Fruit fly (Drosophila melanogaster) whole organism, embryonic: ENCODE measurements around the gene zuc.

Experiments
- Adf1 ChIP-seq: fragments of 200-800 bp; sonication (Bioruptor generic); IDR thresholded peaks from 2 replicates; pipeline ENCODE4 v1.3.6; 2022; ENCODE audit warnings: missing biosample characterization, missing genetic modification characterization
- B-H2 ChIP-seq: fragments of 200-800 bp; sonication (Bioruptor generic); optimal IDR thresholded peaks from 2 replicates; lab custom pipeline; 2018; ENCODE audit warnings: missing biosample characterization, mild to moderate bottlenecking, missing genetic modification characterization
- CG10366 ChIP-seq: fragments of 200-800 bp; sonication (Bioruptor generic); IDR thresholded peaks from 2 replicates; pipeline ENCODE4 v1.3.6; 2022; ENCODE audit warnings: missing biosample characterization, missing genetic modification characterization
- CG10431 ChIP-seq: fragments of 200-800 bp; sonication (Bioruptor generic); optimal IDR thresholded peaks from 3 replicates; lab custom pipeline; 2018; ENCODE audit warnings: missing biosample characterization, mild to moderate bottlenecking, missing genetic modification characterization
- CG11085 ChIP-seq: fragments of 200-800 bp; sonication (Bioruptor generic); IDR thresholded peaks from 2 replicates; pipeline ENCODE4 v1.3.6; 2022; ENCODE audit warnings: missing biosample characterization, missing genetic modification characterization
- CG13894 ChIP-seq: fragments of 200-800 bp; sonication (Bioruptor generic); optimal IDR thresholded peaks from 3 replicates; lab custom pipeline; 2018; ENCODE audit warnings: missing biosample characterization, mild to moderate bottlenecking, missing genetic modification characterization, moderate library complexity
- CG14014 ChIP-seq: fragments of 200-800 bp; sonication (Bioruptor generic); IDR thresholded peaks from 2 replicates; pipeline ENCODE4 v1.3.6; 2022; ENCODE audit warnings: missing biosample characterization, missing genetic modification characterization
- CG14050 ChIP-seq: fragments of 200-800 bp; sonication (Bioruptor generic); IDR thresholded peaks from 3 replicates; pipeline ENCODE4 v1.3.6; 2022; ENCODE audit warnings: missing biosample characterization, missing genetic modification characterization
- CG14965 ChIP-seq: fragments of 200-800 bp; sonication (Bioruptor generic); optimal IDR thresholded peaks from 2 replicates; lab custom pipeline; 2016; ENCODE audit warnings: missing biosample characterization, missing genetic modification characterization, borderline replicate concordance
- CG15479 ChIP-seq: fragments of 200-800 bp; sonication (Bioruptor generic); optimal IDR thresholded peaks from 3 replicates; lab custom pipeline; 2019; ENCODE audit warnings: missing biosample characterization, mild to moderate bottlenecking, missing genetic modification characterization, moderate library complexity
- CG15514 ChIP-seq: fragments of 200-800 bp; sonication (Bioruptor generic); optimal IDR thresholded peaks from 3 replicates; lab custom pipeline; 2017; ENCODE audit warnings: missing biosample characterization, missing genetic modification characterization, mild to moderate bottlenecking, moderate library complexity, missing genetic modification reagents
- CG18262 ChIP-seq: fragments of 200-800 bp; optimal IDR thresholded peaks from 3 replicates; lab custom pipeline; 2019; ENCODE audit warnings: missing biosample characterization, mild to moderate bottlenecking, missing genetic modification characterization, moderate library complexity
- CG1832 ChIP-seq: fragments of 200-800 bp; sonication (Bioruptor generic); optimal IDR thresholded peaks from 2 replicates; lab custom pipeline; 2017; ENCODE audit warnings: missing biosample characterization, mild to moderate bottlenecking, missing genetic modification characterization, inconsistent platforms
- CG2199 ChIP-seq: fragments of 200-800 bp; sonication (Bioruptor generic); IDR thresholded peaks from 3 replicates; pipeline ENCODE4 v1.3.6; 2022; ENCODE audit warnings: missing biosample characterization, missing genetic modification characterization
- CG2712 ChIP-seq: fragments of 200-800 bp; optimal IDR thresholded peaks from 3 replicates; lab custom pipeline; 2019; ENCODE audit warnings: missing biosample characterization, mild to moderate bottlenecking, missing genetic modification characterization, moderate library complexity
- CG30431 ChIP-seq: fragments of 200-800 bp; sonication (Bioruptor generic); optimal IDR thresholded peaks from 2 replicates; lab custom pipeline; 2017; ENCODE audit warnings: missing biosample characterization, missing genetic modification characterization
- CG31224 ChIP-seq: fragments of 200-800 bp; sonication (Bioruptor generic); IDR thresholded peaks from 2 replicates; pipeline ENCODE4 v1.3.6; 2022; ENCODE audit warnings: missing biosample characterization, missing genetic modification characterization
- CG4360 ChIP-seq: fragments of 200-800 bp; sonication (Bioruptor generic); IDR thresholded peaks from 2 replicates; pipeline ENCODE4 v1.3.6; 2022; ENCODE audit warnings: missing biosample characterization, missing genetic modification characterization
- CG6765 ChIP-seq: fragments of 200-800 bp; sonication (Bioruptor generic); optimal IDR thresholded peaks from 3 replicates; lab custom pipeline; 2017; ENCODE audit warnings: missing biosample characterization, mild to moderate bottlenecking, missing genetic modification characterization
- CG7963 ChIP-seq: fragments of 200-800 bp; sonication (Bioruptor generic); IDR thresholded peaks from 3 replicates; pipeline ENCODE4 v1.3.6; 2022; ENCODE audit warnings: missing biosample characterization, missing genetic modification characterization; ENCODE audit not compliant: partially characterized antibody
- CG9437 ChIP-seq: fragments of 200-800 bp; sonication (Bioruptor generic); optimal IDR thresholded peaks from 2 replicates; lab custom pipeline; 2018; ENCODE audit warnings: missing biosample characterization, mild to moderate bottlenecking, missing genetic modification characterization
- Dad ChIP-seq: fragments of 200-800 bp; sonication (Bioruptor generic); optimal IDR thresholded peaks from 3 replicates; lab custom pipeline; 2016; ENCODE audit warnings: missing biosample characterization, missing genetic modification characterization
- Fer1 ChIP-seq: fragments of 200-800 bp; sonication (Bioruptor generic); optimal IDR thresholded peaks from 2 replicates; lab custom pipeline; 2017; ENCODE audit warnings: missing biosample characterization, mild to moderate bottlenecking, missing genetic modification characterization
- GATAe ChIP-seq: fragments of 200-800 bp; sonication (Bioruptor generic); conservative IDR thresholded peaks from 2 replicates; pipeline ENCODE4 v1.3.6; 2022; ENCODE audit warnings: missing biosample characterization, missing genetic modification characterization
- HLHmδ ChIP-seq: fragments of 200-800 bp; sonication (Bioruptor generic); optimal IDR thresholded peaks from 2 replicates; lab custom pipeline; 2018; ENCODE audit warnings: missing biosample characterization, mild to moderate bottlenecking, missing genetic modification characterization, moderate library complexity
- Kr ChIP-seq: fragments of 200-800 bp; sonication (Bioruptor generic); optimal IDR thresholded peaks from 2 replicates; lab custom pipeline; 2017; ENCODE audit warnings: missing biosample characterization, mild to moderate bottlenecking, missing genetic modification characterization
- Mad ChIP-seq: fragments of 200-800 bp; sonication (Bioruptor generic); optimal IDR thresholded peaks from 2 replicates; lab custom pipeline; 2016; ENCODE audit warnings: missing biosample characterization, missing genetic modification characterization
- Mrtf ChIP-seq: fragments of 200-800 bp; sonication (Bioruptor generic); IDR thresholded peaks from 3 replicates; pipeline ENCODE4 v1.3.6; 2022; ENCODE audit warnings: missing biosample characterization, missing genetic modification characterization
- Side ChIP-seq: fragments of 200-800 bp; sonication (Bioruptor generic); optimal IDR thresholded peaks from 2 replicates; lab custom pipeline; 2016; ENCODE audit warnings: missing biosample characterization, missing genetic modification characterization
- Xrp1 ChIP-seq: fragments of 200-800 bp; sonication (Bioruptor generic); IDR thresholded peaks from 2 replicates; pipeline ENCODE4 v1.3.6; 2022; ENCODE audit warnings: missing biosample characterization, missing genetic modification characterization
- cad ChIP-seq: fragments of >200 bp; optimal IDR thresholded peaks from 2 replicates; lab custom pipeline; 2017; ENCODE audit warnings: missing biosample characterization, missing genetic modification characterization
- cg ChIP-seq: fragments of 200-800 bp; sonication (Bioruptor generic); optimal IDR thresholded peaks from 3 replicates; lab custom pipeline; 2019; ENCODE audit warnings: missing biosample characterization, mild to moderate bottlenecking, missing genetic modification characterization, moderate library complexity
- chinmo ChIP-seq: fragments of 200-800 bp; sonication (Bioruptor generic); IDR thresholded peaks from 4 replicates; pipeline ENCODE4 v1.3.6; 2022; ENCODE audit warnings: missing biosample characterization, missing genetic modification characterization; ENCODE audit not compliant: partially characterized antibody
- gcm ChIP-seq: fragments of 200-800 bp; sonication (Bioruptor generic); optimal IDR thresholded peaks from 2 replicates; lab custom pipeline; 2019; ENCODE audit warnings: missing biosample characterization, mild to moderate bottlenecking, missing genetic modification characterization, moderate library complexity
- grn ChIP-seq: fragments of 200-800 bp; sonication (Bioruptor generic); optimal IDR thresholded peaks from 3 replicates; lab custom pipeline; 2017; ENCODE audit warnings: missing biosample characterization, missing genetic modification characterization
- odd ChIP-seq: fragments of 200-800 bp; sonication (Bioruptor generic); optimal IDR thresholded peaks from 2 replicates; lab custom pipeline; 2017; ENCODE audit warnings: missing biosample characterization, mild to moderate bottlenecking, missing genetic modification characterization
- otp ChIP-seq: fragments of 200-800 bp; sonication (Bioruptor generic); IDR thresholded peaks from 3 replicates; pipeline ENCODE4, ENCODE4 v1.3.6; 2022; ENCODE audit warnings: missing biosample characterization, missing genetic modification characterization
- pros ChIP-seq: fragments of 200-800 bp; sonication (Bioruptor generic); optimal IDR thresholded peaks from 3 replicates; lab custom pipeline; 2019; ENCODE audit warnings: missing biosample characterization, mild to moderate bottlenecking, missing genetic modification characterization, moderate library complexity
- run ChIP-seq: fragments of 200-800 bp; sonication (Bioruptor generic); optimal IDR thresholded peaks from 3 replicates; lab custom pipeline; 2018; ENCODE audit warnings: missing biosample characterization, mild to moderate bottlenecking, missing genetic modification characterization
- sens ChIP-seq: fragments of 200-800 bp; sonication (Bioruptor generic); peaks from one replicate; lab custom pipeline; 2016; ENCODE audit warnings: missing biosample characterization, missing genetic modification characterization
- stwl ChIP-seq: fragments of 200-800 bp; sonication (Bioruptor generic); optimal IDR thresholded peaks from 3 replicates; lab custom pipeline; 2018; ENCODE audit warnings: missing biosample characterization, mild to moderate bottlenecking, missing genetic modification characterization, moderate library complexity
- trh ChIP-seq: fragments of 200-800 bp; sonication (Bioruptor generic); optimal IDR thresholded peaks from 2 replicates; lab custom pipeline; 2016; ENCODE audit warnings: missing biosample characterization, missing genetic modification characterization
- zen ChIP-seq: fragments of 200-800 bp; sonication (Bioruptor generic); optimal IDR thresholded peaks from 3 replicates; lab custom pipeline; 2018; ENCODE audit warnings: missing biosample characterization, mild to moderate bottlenecking, missing genetic modification characterization, moderate library complexity

zuc gene

DNA sequence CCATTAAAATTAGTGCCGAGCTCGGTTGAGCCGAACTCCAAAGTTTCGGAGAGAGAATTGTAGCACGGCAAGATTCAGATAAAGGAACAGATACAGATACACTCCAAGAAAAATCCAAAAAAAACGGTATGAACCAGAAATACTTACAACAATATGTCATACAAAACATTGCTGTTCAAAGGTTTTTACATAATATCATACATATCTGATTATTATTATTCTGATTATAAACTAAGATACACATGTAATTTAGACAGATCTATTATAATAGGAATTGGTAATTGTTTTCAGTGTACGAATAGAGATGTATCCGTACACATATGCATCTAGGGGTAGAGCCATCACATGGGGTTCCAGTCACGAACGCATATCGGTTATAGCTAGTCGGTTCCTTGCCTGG, 9.6 kb downstream of the zuc start (continued):
- TF ChIP-seq Xrp1 = peak; percentile 23; the same call in 1 of the 2 replicates

DNA sequence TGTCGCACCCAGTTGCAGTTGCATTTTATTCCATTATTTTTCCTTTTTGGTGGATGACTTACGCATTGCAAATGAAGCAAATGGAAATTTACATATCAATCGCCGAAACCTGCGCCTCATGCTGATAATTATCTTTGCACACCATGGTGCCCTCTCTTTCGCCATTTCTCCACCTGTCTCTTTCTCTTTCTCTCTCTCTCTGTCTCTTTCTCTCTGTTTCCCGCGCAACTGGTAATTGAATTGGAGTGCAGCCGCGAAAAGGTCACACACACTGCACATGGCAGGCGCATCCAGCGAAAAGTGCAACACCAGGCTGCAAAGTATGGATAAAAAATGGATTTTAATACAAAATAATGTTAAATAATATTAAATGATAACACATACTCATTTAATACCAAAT, 12.0 kb downstream of the zuc start:
- TF ChIP-seq zen (tag; lab: Kevin White, UChicago) = peak; percentile 53
- peak; percentile 75 for TF ChIP-seq sens
- TF ChIP-seq CG15479 (GFP tag; lab: Kevin White, UChicago) = peak; percentile 28
- TF ChIP-seq CG1832 = peak; percentile 7
- no peak for TF ChIP-seq HLHmδ (GFP tag; lab: Kevin White, UChicago)

DNA sequence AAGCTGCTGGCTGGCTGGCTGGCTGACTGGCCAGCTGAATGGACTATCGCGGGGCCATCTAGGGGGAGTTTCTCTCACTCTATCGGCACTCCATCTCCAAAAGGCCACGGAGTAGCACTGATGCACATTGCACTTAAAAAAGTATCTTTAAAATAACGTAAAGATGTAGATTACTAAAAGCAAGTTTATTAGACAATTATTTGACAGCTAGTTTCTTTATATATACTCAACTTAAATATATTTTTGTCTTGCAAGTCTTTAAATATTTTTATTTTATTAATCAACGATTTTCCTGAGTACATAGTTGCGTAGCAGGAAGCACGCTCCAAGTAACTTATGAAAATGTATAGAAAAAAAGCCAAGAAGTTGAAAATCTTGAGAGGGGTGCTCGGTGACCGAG, 12.7 kb downstream of the zuc start:
- TF ChIP-seq Mad (GFP tag; lab: Kevin White, UChicago) = no peak
- TF ChIP-seq trh (GFP tag; lab: Kevin White, UChicago) = no peak
- no peak for TF ChIP-seq Xrp1
- TF ChIP-seq Dad = no peak
- no peak for TF ChIP-seq cg (GFP tag; lab: Kevin White, UChicago)

DNA sequence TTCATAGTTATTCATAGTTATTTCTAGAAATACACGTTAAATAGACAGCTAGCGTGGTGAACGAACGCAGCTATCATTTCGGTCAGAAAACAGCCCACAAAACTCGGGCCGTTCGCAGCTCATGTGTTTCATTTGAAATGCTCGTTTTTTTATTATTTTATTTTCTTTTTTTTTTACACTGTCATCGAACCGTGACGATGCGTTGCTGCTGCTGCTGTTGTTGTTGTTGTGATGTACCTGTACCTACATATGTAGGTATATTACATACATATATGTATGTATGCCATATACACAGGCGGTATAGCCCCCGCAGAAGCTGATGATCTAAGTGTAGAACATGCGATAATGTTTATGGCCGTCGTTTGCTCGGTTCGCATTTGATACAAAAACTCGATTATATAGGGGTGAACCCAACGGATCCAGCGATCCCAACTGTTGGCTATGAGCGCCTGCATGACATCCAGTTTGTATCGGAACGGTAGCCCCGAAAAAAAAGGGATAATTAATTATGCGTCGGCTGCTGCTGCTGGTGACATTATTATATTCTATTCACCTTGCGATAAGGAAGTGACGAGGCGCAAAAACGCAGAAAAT, 16.4 kb downstream of the zuc start:
- TF ChIP-seq CG30431 (GFP tag; lab: Kevin White, UChicago) (no peak), otp (GFP tag; lab: Robert Waterston, UW) (no peak), CG14965 (no peak), cad (GFP tag; lab: Kevin White, UChicago) (peak; percentile 31), odd (GFP tag; lab: Kevin White, UChicago) (peak; percentile 23), CG2199 (GFP tag; lab: Robert Waterston, UW) (peak; percentile 91), B-H2 (GFP tag; lab: Kevin White, UChicago) (peak; percentile 5), CG13894 (tag; lab: Kevin White, UChicago) (peak; percentile 54), CG9437 (GFP tag; lab: Kevin White, UChicago) (no peak), grn (GFP tag; lab: Kevin White, UChicago) (peak; percentile 34), CG10366 (GFP tag; lab: Robert Waterston, UW) (no peak), pros (GFP tag; lab: Kevin White, UChicago) (peak; percentile 11), sens (peak; percentile 44), CG4360 (peak; percentile 85), cg (GFP tag; lab: Kevin White, UChicago) (peak; percentile 9), CG31224 (GFP tag; lab: Robert Waterston, UW) (peak; percentile 41; the same call in 1 of the 2 replicates), chinmo (GFP tag; lab: Robert Waterston, UW) (0 out of 4 replicates have a peak, but pooled peaks have one; percentile 19), gcm (GFP tag; lab: Kevin White, UChicago) (peak; percentile 77), Kr (GFP tag; lab: Kevin White, UChicago) (peak; percentile 6)

DNA sequence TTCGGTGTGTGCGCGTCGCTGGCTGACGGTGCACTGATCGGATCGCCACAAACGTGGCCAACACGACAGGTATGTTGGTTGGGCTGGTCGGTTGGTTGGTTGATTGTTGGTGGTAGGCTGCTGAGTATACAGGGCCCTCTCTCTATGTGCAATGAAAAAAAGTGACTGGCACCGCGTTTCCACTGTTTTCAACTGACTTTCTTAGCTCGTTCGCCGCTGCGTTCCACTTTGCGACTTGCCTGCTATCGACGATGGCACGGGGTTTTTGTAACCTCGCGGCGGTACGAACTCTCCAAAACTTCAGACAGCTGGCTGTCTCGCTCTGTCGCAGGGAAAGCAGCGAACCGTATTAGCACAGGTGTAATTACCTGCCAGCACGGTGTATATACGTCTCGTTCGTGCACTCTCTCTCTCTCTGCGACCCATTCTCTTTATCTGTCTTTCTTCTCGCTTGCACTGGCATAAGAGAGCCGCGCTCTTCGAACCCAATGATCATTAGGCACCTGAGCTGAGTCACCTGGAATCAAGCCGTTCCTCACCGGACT, 18.8 kb downstream of the zuc start:
- no peak for TF ChIP-seq CG14050
- 0 out of 2 replicates have a peak, but pooled peaks have one; percentile 52 for TF ChIP-seq CG11085 (GFP tag; lab: Robert Waterston, UW)
- TF ChIP-seq CG18262 (tag; lab: Kevin White, UChicago) = no peak
- peak; percentile 25; the same call in 1 of the 2 replicates for TF ChIP-seq Adf1
- TF ChIP-seq CG7963 (GFP tag; lab: Robert Waterston, UW) = 0 out of 3 replicates have a peak, but pooled peaks have one; percentile 36
- peak; percentile 54; the same call in 1 of the 2 replicates for TF ChIP-seq GATAe (GFP tag; lab: Robert Waterston, UW)
- peak; percentile 14 for TF ChIP-seq Fer1 (GFP tag; lab: Kevin White, UChicago)
- no peak for TF ChIP-seq CG10431 (GFP tag; lab: Kevin White, UChicago)
- peak; percentile 38; the same call in 1 of the 3 replicates for TF ChIP-seq Mrtf (GFP tag; lab: Robert Waterston, UW)
- no peak for TF ChIP-seq CG15514 (GFP tag; lab: Kevin White, UChicago)
- TF ChIP-seq CG2712 (tag; lab: Kevin White, UChicago) = peak; percentile 34
- TF ChIP-seq CG14014 (GFP tag; lab: Robert Waterston, UW) = peak; percentile 39; the same call in 1 of the 2 replicates
- TF ChIP-seq run (tag; lab: Kevin White, UChicago) = no peak
- peak; percentile 25 for TF ChIP-seq Side (GFP tag; lab: Kevin White, UChicago)
- TF ChIP-seq CG6765 (GFP tag; lab: Kevin White, UChicago) = no peak
- TF ChIP-seq stwl (tag; lab: Kevin White, UChicago) = no peak
